Worm (Caenorhabditis elegans): ENCODE data around the gene Y42A5A.1.

The Y42A5A.1 gene

DNA sequence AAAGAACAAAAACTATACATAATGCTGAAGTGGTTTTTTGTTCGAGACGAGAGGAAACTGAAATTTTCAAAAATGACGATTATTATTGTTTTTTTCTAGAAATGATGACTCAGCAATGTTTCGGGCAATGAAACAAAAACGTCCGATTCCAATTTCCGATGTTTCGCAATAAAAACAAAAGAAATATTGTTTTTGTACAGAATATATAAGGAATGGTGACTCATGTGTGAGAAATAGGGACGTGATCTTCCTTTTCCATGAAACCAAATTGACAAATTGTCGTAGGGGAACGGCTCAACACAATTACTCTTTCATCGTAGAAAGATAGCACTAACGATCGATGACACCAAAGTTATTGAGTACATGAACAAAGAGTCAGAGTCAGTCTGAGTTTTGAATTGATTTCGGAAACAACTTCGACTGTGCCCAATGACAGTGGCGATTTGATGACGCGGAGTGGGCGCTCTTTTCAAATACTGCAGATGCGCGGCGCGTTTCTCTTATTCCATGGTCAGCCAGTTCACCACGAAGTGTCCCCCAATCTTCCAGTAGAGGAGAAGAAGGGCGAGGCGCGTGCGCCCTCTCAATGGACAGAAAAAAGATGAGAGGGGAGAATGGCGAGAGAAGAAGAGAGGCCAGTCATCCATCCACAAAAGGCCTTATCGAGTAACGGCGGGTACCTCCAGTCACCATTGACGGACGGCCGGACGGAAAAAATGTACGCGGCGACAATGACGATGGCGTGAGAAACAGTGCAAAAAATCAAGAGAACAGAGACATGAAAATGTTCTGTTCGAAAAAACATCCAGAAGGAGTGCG lies 12.3 kb upstream of the Y42A5A.1 start (continued):
- no peak for TF ChIP-seq nhr-80 (tag; optimal IDR thresholded peaks at IDR 0.05)
- TF ChIP-seq ceh-100 (GFP tag; IDR thresholded peaks at IDR 0.05), result no peak
- TF ChIP-seq chd-7 (tag; optimal IDR thresholded peaks at IDR 0.05), result no peak
- TF ChIP-seq ceh-91 (GFP tag; IDR thresholded peaks at IDR 0.05), result no peak
- no peak for TF ChIP-seq F57C9.4 (tag; optimal IDR thresholded peaks at IDR 0.05)
- no peak for TF ChIP-seq lin-54 (GFP tag; optimal IDR thresholded peaks at IDR 0.05)
- peak; percentile 23 for TF ChIP-seq somi-1 (GFP tag; optimal IDR thresholded peaks at IDR 0.05)
- no peak for TF ChIP-seq hlh-26 (GFP tag; conservative IDR thresholded peaks at IDR 0.05)
- no peak for TF ChIP-seq nhr-90 (tag; optimal IDR thresholded peaks at IDR 0.05)
- no peak for TF ChIP-seq ztf-18 (tag; optimal IDR thresholded peaks at IDR 0.05)
- no peak for TF ChIP-seq Y53G8AR.9 (GFP tag; conservative IDR thresholded peaks at IDR 0.05)
- no peak; the same call in 1 of the 2 replicates for TF ChIP-seq ekl-4 (GFP tag; IDR thresholded peaks at IDR 0.05)
- no peak for TF ChIP-seq lir-1 (GFP tag; conservative IDR thresholded peaks at IDR 0.05)
- TF ChIP-seq attf-3 (GFP tag; conservative IDR thresholded peaks at IDR 0.05), result no peak
- no peak for TF ChIP-seq T26A5.8 (tag; optimal IDR thresholded peaks at IDR 0.05)
- TF ChIP-seq mes-4 (tag; optimal IDR thresholded peaks at IDR 0.05), result no peak
- TF ChIP-seq C06A6.2 (GFP tag; conservative IDR thresholded peaks at IDR 0.05), result no peak
- TF ChIP-seq cebp-1 (GFP tag; IDR thresholded peaks at IDR 0.05), result no peak; the same call in 1 of the 2 replicates
- peak; percentile 61 for TF ChIP-seq cebp-1 (tag; optimal IDR thresholded peaks at IDR 0.05)
- no peak for TF ChIP-seq ets-4 (GFP tag; optimal IDR thresholded peaks at IDR 0.05)
- no peak for TF ChIP-seq ZK185.1 (tag; optimal IDR thresholded peaks at IDR 0.05; ENCODE audit: poor library complexity, severe bottlenecking)
- TF ChIP-seq lag-1 (GFP tag; IDR thresholded peaks at IDR 0.05), result no peak
- peak; percentile 29 for TF ChIP-seq attf-5 (GFP tag; optimal IDR thresholded peaks at IDR 0.05)
- 0 out of 2 replicates have a peak, but pooled peaks have one; percentile 61 for TF ChIP-seq ztf-28 (GFP tag; IDR thresholded peaks at IDR 0.05)
- no peak for TF ChIP-seq gei-17 (GFP tag; optimal IDR thresholded peaks at IDR 0.05)
- no peak for TF ChIP-seq ztf-22 (GFP tag; optimal IDR thresholded peaks at IDR 0.05)
- no peak for TF ChIP-seq atf-7 (tag; optimal IDR thresholded peaks at IDR 0.05)
- peak; percentile 15; the same call in 1 of the 2 replicates for TF ChIP-seq lin-26 (GFP tag; IDR thresholded peaks at IDR 0.05)
- peak; percentile 43; the same call in 1 of the 2 replicates for TF ChIP-seq mcd-1 (GFP tag; IDR thresholded peaks at IDR 0.05)
- no peak for TF ChIP-seq ccch-3 (GFP tag; optimal IDR thresholded peaks at IDR 0.05)
- no peak for TF ChIP-seq D2030.7 (GFP tag; IDR thresholded peaks at IDR 0.05)
- TF ChIP-seq sdz-38 (tag; optimal IDR thresholded peaks at IDR 0.05), result no peak
- no peak for TF ChIP-seq F37B4.10 (GFP tag; IDR thresholded peaks at IDR 0.05)
- TF ChIP-seq hmg-1.2 (GFP tag; IDR thresholded peaks at IDR 0.05), result no peak
- TF ChIP-seq lin-40 (tag; optimal IDR thresholded peaks at IDR 0.05), result no peak
- TF ChIP-seq F57A8.1 (GFP tag; optimal IDR thresholded peaks at IDR 0.05), result no peak
- peak; percentile 9 for TF ChIP-seq nhr-27 (tag; optimal IDR thresholded peaks at IDR 0.05)
- TF ChIP-seq unc-130 (GFP tag; optimal IDR thresholded peaks at IDR 0.05), result no peak
- no peak for TF ChIP-seq lsy-27 (tag; optimal IDR thresholded peaks at IDR 0.05; ENCODE audit: borderline replicate concordance, insufficient read depth)

DNA sequence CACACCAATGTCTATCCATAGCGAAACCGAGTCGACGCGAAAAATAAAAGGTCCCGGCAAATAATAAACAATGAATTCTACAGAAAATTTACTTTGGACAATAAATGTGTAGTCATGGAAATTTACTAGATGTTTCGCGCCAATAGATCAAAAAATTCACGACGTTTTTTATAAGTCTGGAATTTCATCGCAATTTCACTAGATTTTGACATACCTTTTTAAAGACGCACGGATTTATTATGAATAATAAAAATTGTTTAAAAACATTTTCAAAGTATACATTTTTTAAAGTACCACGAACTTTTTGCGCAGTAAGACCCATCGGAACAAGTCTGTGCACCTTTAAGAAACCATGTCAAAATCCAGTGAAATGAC lies 11.7 kb upstream of the Y42A5A.1 start:
- TF ChIP-seq madf-8 (GFP tag; conservative IDR thresholded peaks at IDR 0.05) (peak; percentile 64), ztf-26 (tag; optimal IDR thresholded peaks at IDR 0.05) (peak; percentile 11), lin-35 (GFP tag; optimal IDR thresholded peaks at IDR 0.05) (peak in 1 of 3 experiments; percentile 16), let-526 (GFP tag; IDR thresholded peaks at IDR 0.05) (no peak), xnd-1 (tag; optimal IDR thresholded peaks at IDR 0.05) (peak; percentile 76), F52B5.7 (tag; optimal IDR thresholded peaks at IDR 0.05) (no peak), madf-6 (GFP tag; IDR thresholded peaks at IDR 0.05) (peak; percentile 87), dpff-1 (tag; optimal IDR thresholded peaks at IDR 0.05) (peak; percentile 78), efl-1 (GFP tag; optimal IDR thresholded peaks at IDR 0.05) (peak; percentile 65), nhr-179 (tag; optimal IDR thresholded peaks at IDR 0.05) (no peak), snpc-1.3 (tag; optimal IDR thresholded peaks at IDR 0.05; ENCODE audit: insufficient read depth) (peak; percentile 6)

Data from whole organism, young adult.